Worm (Caenorhabditis elegans) whole organism, young adult: ENCODE data around the gene str-68.
"Not testable (repeated sequence)": the region's sequence is repeated elsewhere in the genome, so short reads cannot be mapped to it uniquely, and the experiment has no call there.

ENCODE experiments used
- B0336.3 ChIP-seq: fragments of 200-800 bp; sonication (Bioruptor generic); IDR thresholded peaks from 2 replicates; pipeline ENCODE4 v1.3.6; 2022; ENCODE audit warnings: missing genetic modification characterization, missing compliant biosample characterization
- C06A6.2 ChIP-seq: fragments of 200-800 bp; sonication (Bioruptor generic); conservative IDR thresholded peaks from 2 replicates; pipeline ENCODE4 v1.3.6; 2022; ENCODE audit warnings: missing genetic modification characterization, missing compliant biosample characterization
- F37B4.10 ChIP-seq: fragments of 200-800 bp; sonication (Bioruptor generic); IDR thresholded peaks from 2 replicates; pipeline ENCODE4 v1.3.6; 2022; ENCODE audit warnings: missing genetic modification characterization, missing compliant biosample characterization
- F39B2.1 ChIP-seq: fragments of 200-800 bp; sonication (Bioruptor generic); IDR thresholded peaks from 2 replicates; pipeline ENCODE4 v1.3.6; 2022; ENCODE audit warnings: missing genetic modification reagents, missing genetic modification characterization, missing compliant biosample characterization
- F49E8.2 ChIP-seq: sonication (generic microtip); optimal IDR thresholded peaks from 3 replicates; lab custom pipeline; 2017; ENCODE audit warnings: missing genetic modification characterization, mild to moderate bottlenecking, missing compliant biosample characterization, antibody characterized with exemption, moderate library complexity; ENCODE audit not compliant: insufficient read depth
- aptf-3 ChIP-seq: fragments of 200-800 bp; sonication (Bioruptor generic); IDR thresholded peaks from 2 replicates; pipeline ENCODE4 v1.3.6; 2022; ENCODE audit warnings: missing genetic modification characterization, missing compliant biosample characterization
- attf-3 ChIP-seq: fragments of 200-800 bp; sonication (Bioruptor generic); conservative IDR thresholded peaks from 2 replicates; pipeline ENCODE4 v1.3.6; 2022; ENCODE audit warnings: missing genetic modification reagents, missing genetic modification characterization, missing compliant biosample characterization
- bed-1 ChIP-seq: fragments of 200-800 bp; sonication (Bioruptor generic); IDR thresholded peaks from 2 replicates; pipeline ENCODE4 v1.3.6; 2022; ENCODE audit warnings: missing genetic modification reagents, missing genetic modification characterization, missing compliant biosample characterization
- cebp-1 ChIP-seq, 2 experiments: fragments of 200-800 bp in 1 of 2; sonication (Bioruptor generic) in 1 of 2; sonication (generic microtip) in 1 of 2; IDR thresholded peaks in 1 of 2; optimal IDR thresholded peaks in 1 of 2; 2 replicates each; pipeline versions ENCODE4 v1.3.6 to Lab custom; 2017 to 2022; ENCODE audit warnings: missing compliant biosample characterization in 2 of 2, missing genetic modification characterization in 2 of 2, mild to moderate bottlenecking in 1 of 2, missing genetic modification reagents in 1 of 2, moderate library complexity in 1 of 2
- die-1 ChIP-seq: sonication (generic microtip); optimal IDR thresholded peaks from 2 replicates; lab custom pipeline; 2016; ENCODE audit warnings: missing genotype, mild to moderate bottlenecking, missing genetic modification characterization, missing compliant biosample characterization
- efl-1 ChIP-seq: fragments of 150-350 bp; optimal IDR thresholded peaks from 2 replicates; lab custom pipeline; 2014; ENCODE audit warnings: missing biosample characterization, missing genetic modification reagents, missing genetic modification characterization
- egl-44 ChIP-seq: fragments of 200-800 bp; sonication (Bioruptor generic); IDR thresholded peaks from 2 replicates; pipeline ENCODE4 v1.3.6; 2022; ENCODE audit warnings: missing genetic modification reagents, missing genetic modification characterization, missing compliant biosample characterization
- ekl-4 ChIP-seq: fragments of 200-800 bp; sonication (Bioruptor generic); IDR thresholded peaks from 2 replicates; pipeline ENCODE4 v1.3.6; 2022; ENCODE audit warnings: missing genetic modification reagents, missing genetic modification characterization, missing compliant biosample characterization
- ets-4 ChIP-seq: fragments of 200-800 bp; sonication (Bioruptor generic); optimal IDR thresholded peaks from 2 replicates; lab custom pipeline; 2018; ENCODE audit warnings: mild to moderate bottlenecking, missing genetic modification characterization, missing compliant biosample characterization
- fkh-3 ChIP-seq: sonication (generic microtip); optimal IDR thresholded peaks from 2 replicates; lab custom pipeline; 2016; ENCODE audit warnings: mild to moderate bottlenecking, missing genetic modification characterization, missing compliant biosample characterization
- him-1 ChIP-seq: sonication (generic microtip); optimal IDR thresholded peaks from 2 replicates; lab custom pipeline; 2016; ENCODE audit warnings: missing genotype, missing genetic modification reagents, missing genetic modification characterization, missing compliant biosample characterization
- hlh-26 ChIP-seq: fragments of 200-800 bp; sonication (Bioruptor generic); conservative IDR thresholded peaks from 2 replicates; pipeline ENCODE4 v1.3.6; 2022; ENCODE audit warnings: missing genetic modification reagents, missing genetic modification characterization, missing compliant biosample characterization
- hsf-1 ChIP-seq: fragments of 200-800 bp; sonication (Bioruptor generic); IDR thresholded peaks from 2 replicates; pipeline ENCODE4 v1.3.6; 2022; ENCODE audit warnings: missing genetic modification reagents, missing genetic modification characterization, missing compliant biosample characterization
- lin-26 ChIP-seq: fragments of 200-800 bp; sonication (Bioruptor generic); IDR thresholded peaks from 2 replicates; pipeline ENCODE4 v1.3.6; 2022; ENCODE audit warnings: missing genetic modification reagents, missing genetic modification characterization, missing compliant biosample characterization
- lsl-1 ChIP-seq: fragments of 200-800 bp; sonication (Bioruptor generic); optimal IDR thresholded peaks from 2 replicates; lab custom pipeline; 2018; ENCODE audit warnings: mild to moderate bottlenecking, missing genetic modification characterization, moderate library complexity, missing compliant biosample characterization
- madf-6 ChIP-seq: fragments of 200-800 bp; sonication (Bioruptor generic); IDR thresholded peaks from 2 replicates; pipeline ENCODE4 v1.3.6; 2022; ENCODE audit warnings: missing genetic modification reagents, missing genetic modification characterization, missing compliant biosample characterization
- nfya-2 ChIP-seq: fragments of 200-800 bp; sonication (Bioruptor generic); IDR thresholded peaks from 2 replicates; pipeline ENCODE4 v1.3.6; 2022; ENCODE audit warnings: missing genetic modification reagents, missing genetic modification characterization, missing compliant biosample characterization
- nhr-120 ChIP-seq: fragments of 200-800 bp; sonication (Bioruptor generic); IDR thresholded peaks from 2 replicates; pipeline ENCODE4 v1.3.6; 2022; ENCODE audit warnings: missing genetic modification characterization, missing compliant biosample characterization
- nhr-179 ChIP-seq: sonication (generic microtip); optimal IDR thresholded peaks from 2 replicates; lab custom pipeline; 2016; ENCODE audit warnings: mild to moderate bottlenecking, missing genetic modification characterization, missing compliant biosample characterization
- nhr-27 ChIP-seq: fragments of 200-800 bp; sonication (Bioruptor generic); optimal IDR thresholded peaks from 2 replicates; lab custom pipeline; 2018; ENCODE audit warnings: mild to moderate bottlenecking, missing genetic modification characterization, moderate library complexity, missing compliant biosample characterization
- sea-2 ChIP-seq: fragments of 200-800 bp; sonication (Bioruptor generic); IDR thresholded peaks from 2 replicates; pipeline ENCODE4 v1.3.6; 2022; ENCODE audit warnings: missing genetic modification characterization, missing compliant biosample characterization
- snpc-1.1 ChIP-seq: sonication (generic microtip); optimal IDR thresholded peaks from 2 replicates; lab custom pipeline; 2017; ENCODE audit warnings: missing genetic modification characterization, mild to moderate bottlenecking, missing compliant biosample characterization, antibody characterized with exemption, moderate library complexity, missing genotype, missing genetic modification reagents; ENCODE audit not compliant: insufficient read depth
- snpc-1.3 ChIP-seq: sonication (generic microtip); optimal IDR thresholded peaks from 2 replicates; lab custom pipeline; 2017; ENCODE audit warnings: missing genetic modification characterization, mild to moderate bottlenecking, missing compliant biosample characterization, antibody characterized with exemption, moderate library complexity, missing genotype, missing genetic modification reagents; ENCODE audit not compliant: insufficient read depth
- sptf-2 ChIP-seq: fragments of 200-800 bp; sonication (Bioruptor generic); optimal IDR thresholded peaks from 2 replicates; lab custom pipeline; 2018; ENCODE audit warnings: mild to moderate bottlenecking, missing genetic modification characterization, missing compliant biosample characterization
- unc-130 ChIP-seq: sonication (generic microtip); optimal IDR thresholded peaks from 2 replicates; lab custom pipeline; 2016; ENCODE audit warnings: missing genetic modification reagents, missing genetic modification characterization, missing compliant biosample characterization
- ztf-22 ChIP-seq: fragments of 200-800 bp; sonication (Bioruptor generic); optimal IDR thresholded peaks from 2 replicates; lab custom pipeline; 2018; ENCODE audit warnings: mild to moderate bottlenecking, missing genetic modification characterization, moderate library complexity, missing compliant biosample characterization
- ztf-28 ChIP-seq: fragments of 200-800 bp; sonication (Bioruptor generic); IDR thresholded peaks from 2 replicates; pipeline ENCODE4 v1.3.6; 2022; ENCODE audit warnings: missing genetic modification reagents, missing genetic modification characterization, missing compliant biosample characterization

str-68 gene

DNA sequence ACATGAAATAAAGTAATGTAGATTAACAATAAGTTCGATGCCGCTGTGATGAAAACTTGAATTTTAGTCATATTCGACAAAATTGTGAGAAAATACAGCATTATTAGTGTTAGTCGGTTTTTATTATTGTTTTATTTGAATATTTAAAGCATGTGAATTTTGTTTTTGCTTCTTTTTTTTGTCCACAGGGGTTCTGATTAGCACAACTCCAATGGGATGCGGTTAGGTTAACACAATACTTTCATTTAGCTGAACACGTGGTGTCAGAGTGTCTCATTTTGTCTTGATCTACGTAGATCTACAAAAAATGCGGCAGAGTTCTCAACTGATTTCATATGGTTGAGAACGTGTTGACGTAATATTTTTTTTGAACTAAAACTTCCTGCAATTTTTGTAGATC is 38.2 kb downstream of the str-68 start, which contains the start of gene str-40:
str-40 (minus strand) TSS at position 101 of the 400 bp plus-strand sequence.
- no peak for TF ChIP-seq him-1 (tag; lab: Kevin White, UChicago)
- no peak for TF ChIP-seq C06A6.2
- TF ChIP-seq ztf-28 (GFP tag; lab: Robert Waterston, UW) = no peak
- no peak for TF ChIP-seq cebp-1 (GFP tag; IDR thresholded peaks at IDR 0.05; lab: Robert Waterston, UW)
- no peak for TF ChIP-seq cebp-1 (tag; optimal IDR thresholded peaks at IDR 0.05; lab: Kevin White, UChicago)
- TF ChIP-seq madf-6 (GFP tag; lab: Robert Waterston, UW) = no peak
- TF ChIP-seq B0336.3 = no peak
- no peak for TF ChIP-seq ets-4 (GFP tag; lab: Kevin White, UChicago)
- TF ChIP-seq, all 124 proteins: peak for 0

DNA sequence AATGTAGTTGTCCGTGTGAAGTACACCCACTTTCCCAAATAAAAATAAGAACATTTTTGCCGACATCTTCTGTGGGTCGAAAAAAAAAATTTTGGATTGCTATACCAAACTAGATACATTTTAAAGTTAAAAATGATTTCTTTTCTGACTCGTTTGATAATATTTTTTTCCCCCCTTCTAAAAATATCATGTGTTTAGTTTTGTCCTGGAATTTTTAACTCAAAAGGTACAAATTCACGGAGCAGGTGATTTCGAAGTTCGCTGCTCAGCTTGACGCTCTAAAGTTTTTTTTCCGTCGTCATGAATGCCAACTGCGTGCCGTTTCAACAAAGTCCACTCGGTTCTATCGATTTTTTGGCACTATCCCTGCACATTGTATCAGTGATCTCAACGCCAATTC is 41.4 kb downstream of the str-68 start, which contains the start of gene srh-185:
srh-185 (plus strand) TSS at position 301 of the 400 bp plus-strand sequence.
- no peak for TF ChIP-seq sptf-2 (GFP tag; lab: Kevin White, UChicago)
- TF ChIP-seq unc-130 = no peak
- TF ChIP-seq nhr-179 (tag; lab: Kevin White, UChicago) = no peak
- no peak for TF ChIP-seq hlh-26 (GFP tag; lab: Robert Waterston, UW)
- no peak for TF ChIP-seq nfya-2 (GFP tag; lab: Robert Waterston, UW)
- no peak for TF ChIP-seq ztf-22 (GFP tag; lab: Kevin White, UChicago)
- TF ChIP-seq die-1 (tag; lab: Kevin White, UChicago) = no peak
- TF ChIP-seq nhr-27 = no peak
- no peak for TF ChIP-seq efl-1 (GFP tag; lab: Kevin White, UChicago)
- no peak for TF ChIP-seq attf-3 (GFP tag; lab: Robert Waterston, UW)
- TF ChIP-seq ekl-4 (GFP tag; lab: Robert Waterston, UW) = no peak
- no peak for TF ChIP-seq B0336.3
- no peak for TF ChIP-seq F49E8.2 (tag; lab: Kevin White, UChicago)
- TF ChIP-seq bed-1 = no peak
- no peak for TF ChIP-seq fkh-3
- TF ChIP-seq, all 124 proteins: peak for 0

ce11 chrV:3064418-3064817 is 42.9 kb downstream of the str-68 start, which contains the start of gene srt-16:
Gene srt-16 (minus strand): TSS chrV:3064518.
- not testable (repeated sequence) for TF ChIP-seq lin-26 (GFP tag; lab: Robert Waterston, UW); snpc-1.1 (tag; lab: Kevin White, UChicago); hsf-1 (GFP tag; lab: Robert Waterston, UW)
- TF ChIP-seq, all 124 proteins: peak for 0; not testable (repeated sequence) for 124

DNA sequence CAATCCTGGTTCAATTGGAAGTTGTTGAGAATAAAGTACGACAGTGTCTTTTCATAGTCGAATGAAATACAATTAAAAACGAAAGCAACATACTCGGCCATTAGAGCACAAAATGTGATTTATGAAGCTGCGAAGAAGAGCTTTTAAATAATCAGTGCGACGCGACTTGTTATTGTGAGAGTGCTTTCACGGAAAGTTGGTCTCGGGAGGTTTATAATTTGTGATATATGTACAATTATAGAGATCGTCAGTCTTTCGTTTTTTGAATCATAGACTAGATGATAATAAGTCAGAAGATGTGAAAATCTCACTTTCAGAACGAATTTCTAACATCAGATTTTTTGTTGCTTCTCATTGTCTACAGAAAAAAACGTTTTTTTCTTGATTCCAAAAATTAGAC is 45.3 kb downstream of the str-68 start, which contains the start of gene srt-15:
srt-15 (minus strand) TSS at position 101 of the 400 bp plus-strand sequence.
- TF ChIP-seq nhr-120 (GFP tag; lab: Robert Waterston, UW) (no peak), F39B2.1 (GFP tag; lab: Robert Waterston, UW) (no peak), snpc-1.3 (no peak), aptf-3 (GFP tag; lab: Robert Waterston, UW) (no peak), lsl-1 (GFP tag; lab: Kevin White, UChicago) (no peak), F37B4.10 (no peak), egl-44 (GFP tag; lab: Robert Waterston, UW) (no peak), sea-2 (GFP tag; lab: Robert Waterston, UW) (no peak)
